Fruit fly (Drosophila melanogaster): ENCODE measurements around the gene Mpp6.
A peak's percentile ranks its signal among the peaks of the same experiment; 100 is the strongest.

Gene Mpp6

dm6 chr2L:21107651-21108489 lies 48.2 kb upstream of the Mpp6 start (continued):
- TF ChIP-seq tll (GFP tag; optimal IDR thresholded peaks at IDR 0.05) (no peak), CG1832 (GFP tag; optimal IDR thresholded peaks at IDR 0.05) (no peak), CG12942 (GFP tag; optimal IDR thresholded peaks at IDR 0.05) (no peak), hb (GFP tag; IDR thresholded peaks at IDR 0.05; ENCODE audit: partially characterized antibody) (no peak), ATbp (GFP tag; optimal IDR thresholded peaks at IDR 0.05) (no peak), gsb-n (tag; optimal IDR thresholded peaks at IDR 0.05) (no peak), odd (GFP tag; optimal IDR thresholded peaks at IDR 0.05) (no peak), z (GFP tag; IDR thresholded peaks at IDR 0.05) (no peak), gem (tag; optimal IDR thresholded peaks at IDR 0.05) (peak; percentile 42), CG2116 (GFP tag; optimal IDR thresholded peaks at IDR 0.05) (no peak), Ets65A (GFP tag) (peak; percentile 33), CG15269 (tag; optimal IDR thresholded peaks at IDR 0.05) (no peak), Hmr (GFP tag; optimal IDR thresholded peaks at IDR 0.05) (no peak), zfh2 (GFP tag; optimal IDR thresholded peaks at IDR 0.05) (no peak), Abd-B (GFP tag; optimal IDR thresholded peaks at IDR 0.05) (no peak), CG32772 (GFP tag; IDR thresholded peaks at IDR 0.05) (no peak), tap (tag; optimal IDR thresholded peaks at IDR 0.05) (no peak), Mrtf (GFP tag; IDR thresholded peaks at IDR 0.05) (no peak), usp (GFP tag; optimal IDR thresholded peaks at IDR 0.05) (no peak), p53 (GFP tag; optimal IDR thresholded peaks at IDR 0.05) (no peak), CG11695 (GFP tag; IDR thresholded peaks at IDR 0.05) (no peak), HLH3B (GFP tag; IDR thresholded peaks at IDR 0.05) (no peak), CG31224 (GFP tag; IDR thresholded peaks at IDR 0.05) (no peak), CG34224 (GFP tag; IDR thresholded peaks at IDR 0.05; ENCODE audit: partially characterized antibody) (peak; percentile 34; the same call in 1 of the 3 replicates), CG8478 (optimal IDR thresholded peaks at IDR 0.05) (no peak), Dfd (GFP tag; optimal IDR thresholded peaks at IDR 0.05) (no peak), Nf-YA (GFP tag; IDR thresholded peaks at IDR 0.05) (no peak), eyg (GFP tag; optimal IDR thresholded peaks at IDR 0.05) (no peak), kni (GFP tag; optimal IDR thresholded peaks at IDR 0.05) (no peak), maf-S (GFP tag; optimal IDR thresholded peaks at IDR 0.05) (no peak), CG34422 (GFP tag; IDR thresholded peaks at IDR 0.05) (peak; percentile 28; the same call in 1 of the 3 replicates), seq (GFP tag; IDR thresholded peaks at IDR 0.05) (no peak), CG15696 (tag; optimal IDR thresholded peaks at IDR 0.05) (no peak), CG2678 (tag; optimal IDR thresholded peaks at IDR 0.05) (peak; percentile 12), CG7372 (GFP tag; IDR thresholded peaks at IDR 0.05) (no peak), Awh (GFP tag; IDR thresholded peaks at IDR 0.05) (no peak), CG8089 (GFP tag; optimal IDR thresholded peaks at IDR 0.05) (no peak), H15 (GFP tag; IDR thresholded peaks at IDR 0.05) (no peak), CG10431 (GFP tag; optimal IDR thresholded peaks at IDR 0.05) (no peak), CG10366 (GFP tag; IDR thresholded peaks at IDR 0.05) (no peak), CG11560 (tag; IDR thresholded peaks at IDR 0.05) (no peak), Atf6 (GFP tag; IDR thresholded peaks at IDR 0.05) (no peak), phol (tag; optimal IDR thresholded peaks at IDR 0.05) (peak; percentile 33), Adf1 (GFP tag; IDR thresholded peaks at IDR 0.05) (no peak), CG3726 (GFP tag; IDR thresholded peaks at IDR 0.05) (no peak), CG4360 (GFP tag; IDR thresholded peaks at IDR 0.05) (no peak), E2f2 (GFP tag; IDR thresholded peaks at IDR 0.05) (peak; percentile 19; the same call in 1 of the 2 replicates), zf30C (GFP tag; optimal IDR thresholded peaks at IDR 0.05) (no peak), CG8388 (GFP tag; optimal IDR thresholded peaks at IDR 0.05) (peak; percentile 16), gce (GFP tag; IDR thresholded peaks at IDR 0.05) (no peak), CG10209 (GFP tag; optimal IDR thresholded peaks at IDR 0.05) (no peak)
